Worm (Caenorhabditis elegans): ENCODE results near the gene ndab-2.

ndab-2 gene

DNA sequence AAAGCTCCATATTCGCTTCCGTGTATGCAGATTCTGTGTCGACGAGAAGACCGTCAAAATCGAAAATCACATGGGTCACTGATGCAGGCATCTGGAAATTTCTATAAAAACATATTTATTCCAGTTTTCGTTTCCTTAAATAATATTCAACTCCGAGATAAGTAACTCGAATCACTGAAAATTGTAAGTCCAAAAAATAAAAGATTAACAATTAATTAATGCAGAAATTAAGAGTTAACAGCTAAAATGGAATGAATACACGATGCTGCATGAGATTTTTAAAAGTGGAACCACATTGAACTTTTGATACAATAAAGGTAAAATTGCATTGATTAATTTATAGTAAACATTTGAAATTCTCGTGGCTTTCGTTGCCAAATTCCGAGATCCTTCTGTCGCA is 50.3 kb downstream of the ndab-2 start, which contains the start of gene R151.10:
R151.10 (minus strand) TSS at position 101 of the 400 bp plus-strand sequence.
- no peak for TF ChIP-seq ref-1 (GFP tag; conservative IDR thresholded peaks at IDR 0.05)
- TF ChIP-seq flt-1 (GFP tag; IDR thresholded peaks at IDR 0.05): no peak
- TF ChIP-seq T22C8.4 (GFP tag; IDR thresholded peaks at IDR 0.05): no peak
- no peak for TF ChIP-seq tab-1 (GFP tag; IDR thresholded peaks at IDR 0.05)
- no peak for TF ChIP-seq ztf-23 (GFP tag; IDR thresholded peaks at IDR 0.05)
- no peak for TF ChIP-seq med-1 (GFP tag; optimal IDR thresholded peaks at IDR 0.05; ENCODE audit: insufficient read depth)
- no peak for TF ChIP-seq ztf-29 (GFP tag; IDR thresholded peaks at IDR 0.05)
- TF ChIP-seq cog-1 (tag; optimal IDR thresholded peaks at IDR 0.05): no peak
- no peak for TF ChIP-seq klf-2 (GFP tag; conservative IDR thresholded peaks at IDR 0.05)
